Fruit fly (Drosophila melanogaster): ENCODE measurements around the gene Sac1.
A peak's percentile ranks its signal among the peaks of the same experiment; 100 is the strongest.

Sac1 gene

DNA sequence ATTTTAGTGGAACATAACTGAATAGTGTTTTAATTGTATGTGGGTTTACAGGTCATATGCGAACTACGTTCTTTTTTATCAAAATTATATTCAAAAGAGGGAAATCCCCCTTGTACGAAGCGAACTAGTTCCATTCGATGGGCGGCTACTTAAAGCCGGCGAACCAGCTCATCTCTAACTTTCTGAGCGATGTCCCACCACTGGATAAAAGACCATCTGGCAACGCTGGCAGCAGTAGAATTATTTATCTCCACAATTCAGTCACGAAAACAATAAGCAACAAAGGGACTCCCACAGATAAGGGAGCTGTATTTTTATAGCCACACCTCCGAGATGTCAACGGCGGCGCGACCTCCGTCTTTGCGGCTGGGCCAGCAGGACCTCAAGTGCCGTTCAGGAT is 48.1 kb downstream of the Sac1 start, which contains the start of gene Rabex-5 (continued):
- TF ChIP-seq CG17568 (GFP tag; optimal IDR thresholded peaks at IDR 0.05) = no peak
- TF ChIP-seq Dad (GFP tag; optimal IDR thresholded peaks at IDR 0.05) = no peak
- peak; percentile 67 for TF ChIP-seq Dp (GFP tag; optimal IDR thresholded peaks at IDR 0.05)
- TF ChIP-seq inv (GFP tag; IDR thresholded peaks at IDR 0.05; ENCODE audit: partially characterized antibody) = peak; percentile 82; the same call in 1 of the 2 replicates
- TF ChIP-seq ham (GFP tag; IDR thresholded peaks at IDR 0.05) = no peak
- TF ChIP-seq CG17612 (GFP tag; IDR thresholded peaks at IDR 0.05) = no peak
- TF ChIP-seq D (optimal IDR thresholded peaks at IDR 0.05) = no peak
- TF ChIP-seq D (GFP tag; optimal IDR thresholded peaks at IDR 0.05) = no peak
- peak; percentile 9 for TF ChIP-seq nom (GFP tag; optimal IDR thresholded peaks at IDR 0.05)
- peak; percentile 75 for TF ChIP-seq sna (GFP tag; IDR thresholded peaks at IDR 0.05; ENCODE audit: partially characterized antibody)
- no peak for TF ChIP-seq slp2 (GFP tag; optimal IDR thresholded peaks at IDR 0.05)
- no peak for TF ChIP-seq CG4707 (GFP tag; optimal IDR thresholded peaks at IDR 0.05)
- no peak for TF ChIP-seq Asciz (GFP tag; optimal IDR thresholded peaks at IDR 0.05)
- TF ChIP-seq pum (GFP tag; optimal IDR thresholded peaks at IDR 0.05) = no peak
- peak; percentile 86 for TF ChIP-seq Scr (GFP tag; IDR thresholded peaks at IDR 0.05; ENCODE audit: partially characterized antibody)
- no peak for TF ChIP-seq GATAe (GFP tag; conservative IDR thresholded peaks at IDR 0.05)
- TF ChIP-seq tap (tag; optimal IDR thresholded peaks at IDR 0.05) = no peak
- peak; percentile 67 for TF ChIP-seq CHES-1-like (GFP tag; optimal IDR thresholded peaks at IDR 0.05)
- TF ChIP-seq Hand (GFP tag; optimal IDR thresholded peaks at IDR 0.05) = no peak
- peak; percentile 94 for TF ChIP-seq CoRest (tag; optimal IDR thresholded peaks at IDR 0.05)
- no peak for TF ChIP-seq onecut (GFP tag; IDR thresholded peaks at IDR 0.05)
- no peak for TF ChIP-seq trh (GFP tag; optimal IDR thresholded peaks at IDR 0.05)
- TF ChIP-seq salm (tag; optimal IDR thresholded peaks at IDR 0.05) = no peak
- peak; percentile 20 for TF ChIP-seq CG4282 (GFP tag; optimal IDR thresholded peaks at IDR 0.05)
- TF ChIP-seq Adf1 (GFP tag; IDR thresholded peaks at IDR 0.05) = no peak
- no peak for TF ChIP-seq CG11560 (tag; IDR thresholded peaks at IDR 0.05)
- no peak for TF ChIP-seq CG9437 (GFP tag; optimal IDR thresholded peaks at IDR 0.05)
- peak; percentile 80 for TF ChIP-seq CG16813 (GFP tag; IDR thresholded peaks at IDR 0.05; ENCODE audit: partially characterized antibody)
- TF ChIP-seq Trl (optimal IDR thresholded peaks at IDR 0.05) = no peak
- TF ChIP-seq Trl (GFP tag; optimal IDR thresholded peaks at IDR 0.05) = peak; percentile 15
- no peak for TF ChIP-seq bab2 (GFP tag; optimal IDR thresholded peaks at IDR 0.05)
- peak; percentile 49 for TF ChIP-seq CG14710 (tag; optimal IDR thresholded peaks at IDR 0.05)
- peak; percentile 70 for TF ChIP-seq CG9932 (GFP tag; IDR thresholded peaks at IDR 0.05)
- peak; percentile 18 for TF ChIP-seq CrebB (tag; optimal IDR thresholded peaks at IDR 0.05)
- peak; percentile 46 for TF ChIP-seq CG17186 (GFP tag; optimal IDR thresholded peaks at IDR 0.05)
- peak; percentile 73 for TF ChIP-seq vnd (GFP tag; IDR thresholded peaks at IDR 0.05; ENCODE audit: partially characterized antibody)
- TF ChIP-seq amos (GFP tag; IDR thresholded peaks at IDR 0.05; ENCODE audit: partially characterized antibody) = peak; percentile 92
- TF ChIP-seq chif (GFP tag; optimal IDR thresholded peaks at IDR 0.05) = peak in 1 of 2 experiments; percentile 29
- TF ChIP-seq Stat92E (GFP tag; optimal IDR thresholded peaks at IDR 0.05) = no peak
- TF ChIP-seq CG8359 (GFP tag; optimal IDR thresholded peaks at IDR 0.05; ENCODE audit: borderline replicate concordance) = no peak
- TF ChIP-seq CG13287 (GFP tag; IDR thresholded peaks at IDR 0.05; ENCODE audit: partially characterized antibody) = peak; percentile 87
- TF ChIP-seq sob (GFP tag; IDR thresholded peaks at IDR 0.05) = no peak
- peak; percentile 87 for TF ChIP-seq CG42726 (GFP tag; IDR thresholded peaks at IDR 0.05; ENCODE audit: partially characterized antibody)
- peak; percentile 39 for TF ChIP-seq CG2712 (tag; optimal IDR thresholded peaks at IDR 0.05)
- TF ChIP-seq hb (GFP tag; IDR thresholded peaks at IDR 0.05; ENCODE audit: partially characterized antibody) = peak; percentile 71; the same call in 2 of the 3 replicates
- TF ChIP-seq Oaz (GFP tag; IDR thresholded peaks at IDR 0.05) = no peak
- peak; percentile 6 for TF ChIP-seq unpg (GFP tag; optimal IDR thresholded peaks at IDR 0.05)
- no peak for TF ChIP-seq CG10565 (GFP tag; optimal IDR thresholded peaks at IDR 0.05)
- TF ChIP-seq CG17829 (tag; optimal IDR thresholded peaks at IDR 0.05) = peak; percentile 48
- TF ChIP-seq Doc3 (GFP tag; IDR thresholded peaks at IDR 0.05; ENCODE audit: partially characterized antibody) = peak; percentile 67

All from whole organism, embryonic.